Worm (Caenorhabditis elegans) whole organism, L3 larva: ENCODE data around the gene cyp-31A5.
A peak's percentile ranks its signal among the peaks of the same experiment; 100 is the strongest.

Experiments used
- R02D3.7 ChIP-seq: fragments of 150-350 bp; optimal IDR thresholded peaks from 2 replicates; lab custom pipeline; 2014; ENCODE audit warnings: missing biosample characterization, missing genetic modification characterization
- ZK546.5 ChIP-seq: sonication (generic microtip); optimal IDR thresholded peaks from 2 replicates; lab custom pipeline; 2017; ENCODE audit warnings: missing biosample characterization, missing genetic modification characterization
- aly-2 ChIP-seq: fragments of 150-350 bp; optimal IDR thresholded peaks from 2 replicates; lab custom pipeline; 2014; ENCODE audit warnings: missing biosample characterization, missing genetic modification characterization
- ama-1 ChIP-seq: fragments of 150-350 bp; optimal IDR thresholded peaks from 2 replicates; lab custom pipeline; 2018
- ceh-16 ChIP-seq: sonication (generic microtip); optimal IDR thresholded peaks from 2 replicates; lab custom pipeline; 2017; ENCODE audit warnings: missing biosample characterization, missing genetic modification characterization
- ceh-28 ChIP-seq: fragments of 150-350 bp; optimal IDR thresholded peaks from 2 replicates; lab custom pipeline; 2014; ENCODE audit warnings: missing biosample characterization, missing genetic modification reagents, missing genetic modification characterization
- ceh-82 ChIP-seq: fragments of 150-350 bp; optimal IDR thresholded peaks from 2 replicates; lab custom pipeline; 2014; ENCODE audit warnings: missing biosample characterization, missing genetic modification characterization
- daf-12 ChIP-seq: fragments of 150-350 bp; optimal IDR thresholded peaks from 2 replicates; lab custom pipeline; 2014; ENCODE audit warnings: missing biosample characterization, missing genetic modification reagents, missing genetic modification characterization
- egl-27 ChIP-seq: sonication (generic microtip); optimal IDR thresholded peaks from 4 replicates; lab custom pipeline; 2017; ENCODE audit warnings: missing biosample characterization, missing genetic modification reagents, missing genetic modification characterization
- egl-5 ChIP-seq: fragments of 150-350 bp; optimal IDR thresholded peaks from 2 replicates; lab custom pipeline; 2017; ENCODE audit warnings: missing biosample characterization, missing genetic modification reagents, missing genetic modification characterization, inconsistent platforms
- elt-1 ChIP-seq: fragments of 150-350 bp; optimal IDR thresholded peaks from 2 replicates; lab custom pipeline; 2014; ENCODE audit warnings: missing biosample characterization, missing genetic modification characterization
- elt-2 ChIP-seq: sonication (generic microtip); optimal IDR thresholded peaks from 2 replicates; lab custom pipeline; 2016; ENCODE audit warnings: missing genetic modification reagents, mild to moderate bottlenecking, missing genetic modification characterization, missing compliant biosample characterization
- elt-3 ChIP-seq, 3 experiments: fragments of 150-350 bp in 1 of 3; sonication (generic microtip) in 2 of 3; optimal IDR thresholded peaks; 2 replicates in 2 of 3; 4 replicates in 1 of 3; lab custom pipeline; 2014 to 2017; ENCODE audit warnings: missing biosample characterization in 3 of 3, missing genetic modification characterization in 3 of 3
- eor-1 ChIP-seq, 2 experiments: fragments of 150-350 bp; optimal IDR thresholded peaks; 2 replicates each; lab custom pipeline; 2014 to 2018; ENCODE audit warnings: missing biosample characterization in 2 of 2, missing genetic modification characterization in 2 of 2
- fkh-2 ChIP-seq: fragments of 150-350 bp; optimal IDR thresholded peaks from 2 replicates; lab custom pipeline; 2014; ENCODE audit warnings: missing biosample characterization, missing genetic modification reagents, missing genetic modification characterization
- fos-1 ChIP-seq: fragments of 150-350 bp; optimal IDR thresholded peaks from 2 replicates; lab custom pipeline; 2014; ENCODE audit warnings: missing biosample characterization, missing genetic modification characterization
- hmg-11 ChIP-seq: sonication (generic microtip); optimal IDR thresholded peaks from 2 replicates; lab custom pipeline; 2016; ENCODE audit warnings: missing genetic modification characterization, missing compliant biosample characterization
- jun-1 ChIP-seq: fragments of 150-350 bp; optimal IDR thresholded peaks from 2 replicates; lab custom pipeline; 2014; ENCODE audit warnings: missing biosample characterization, missing genetic modification reagents, missing genetic modification characterization
- lin-15B ChIP-seq: fragments of 150-350 bp; optimal IDR thresholded peaks from 2 replicates; lab custom pipeline; 2014; ENCODE audit warnings: missing biosample characterization, missing genetic modification characterization
- lin-39 ChIP-seq: fragments of 150-350 bp; optimal IDR thresholded peaks from 2 replicates; lab custom pipeline; 2018; ENCODE audit warnings: missing biosample characterization, missing genetic modification reagents, missing genetic modification characterization
- lsy-12 ChIP-seq: sonication (generic microtip); optimal IDR thresholded peaks from 2 replicates; lab custom pipeline; 2016; ENCODE audit warnings: mild to moderate bottlenecking, missing genetic modification characterization, missing compliant biosample characterization
- mdl-1 ChIP-seq: fragments of 150-350 bp; optimal IDR thresholded peaks from 2 replicates; lab custom pipeline; 2014; ENCODE audit warnings: missing biosample characterization, missing genetic modification characterization
- mml-1 ChIP-seq: fragments of 150-350 bp; sonication (generic microtip); optimal IDR thresholded peaks from 3 replicates; lab custom pipeline; 2014; ENCODE audit warnings: missing biosample characterization, missing genetic modification characterization
- nfya-1 ChIP-seq: sonication (generic microtip); optimal IDR thresholded peaks from 2 replicates; lab custom pipeline; 2017; ENCODE audit warnings: missing genetic modification characterization, mild to moderate bottlenecking, missing compliant biosample characterization, antibody characterized with exemption, moderate library complexity; ENCODE audit not compliant: insufficient read depth
- nhr-11 ChIP-seq: fragments of 150-350 bp; optimal IDR thresholded peaks from 2 replicates; lab custom pipeline; 2014; ENCODE audit warnings: missing biosample characterization, missing genetic modification characterization
- nhr-12 ChIP-seq: fragments of 150-350 bp; optimal IDR thresholded peaks from 2 replicates; lab custom pipeline; 2014; ENCODE audit warnings: missing biosample characterization, missing genetic modification characterization
- nhr-23 ChIP-seq: fragments of 150-350 bp; optimal IDR thresholded peaks from 2 replicates; lab custom pipeline; 2014; ENCODE audit warnings: missing biosample characterization, missing genetic modification reagents, missing genetic modification characterization
- nhr-237 ChIP-seq: fragments of 150-350 bp; optimal IDR thresholded peaks from 2 replicates; lab custom pipeline; 2014; ENCODE audit warnings: missing biosample characterization, missing genetic modification characterization
- nhr-25 ChIP-seq: sonication (generic microtip); optimal IDR thresholded peaks from 2 replicates; lab custom pipeline; 2017; ENCODE audit warnings: missing biosample characterization, missing genetic modification characterization
- nhr-28 ChIP-seq: fragments of 150-350 bp; optimal IDR thresholded peaks from 2 replicates; lab custom pipeline; 2014; ENCODE audit warnings: missing biosample characterization, missing genetic modification characterization
- nhr-43 ChIP-seq: sonication (generic microtip); optimal IDR thresholded peaks from 2 replicates; lab custom pipeline; 2016; ENCODE audit warnings: mild to moderate bottlenecking, missing genetic modification characterization, missing compliant biosample characterization; ENCODE audit not compliant: poor library complexity, severe bottlenecking
- nhr-67 ChIP-seq: fragments of 150-350 bp; optimal IDR thresholded peaks from 2 replicates; lab custom pipeline; 2014; ENCODE audit warnings: missing biosample characterization, missing genetic modification characterization
- nhr-76 ChIP-seq: fragments of 150-350 bp; sonication (generic microtip); optimal IDR thresholded peaks from 5 replicates; lab custom pipeline; 2014; ENCODE audit warnings: missing biosample characterization, missing genetic modification characterization
- nhr-77 ChIP-seq: fragments of 150-350 bp; optimal IDR thresholded peaks from 2 replicates; lab custom pipeline; 2014; ENCODE audit warnings: missing biosample characterization, missing genetic modification characterization
- pqm-1 ChIP-seq: fragments of 150-350 bp; optimal IDR thresholded peaks from 2 replicates; lab custom pipeline; 2017; ENCODE audit warnings: missing biosample characterization, missing genetic modification characterization, inconsistent platforms
- sea-2 ChIP-seq: fragments of 150-350 bp; sonication (generic microtip); optimal IDR thresholded peaks from 4 replicates; lab custom pipeline; 2014; ENCODE audit warnings: missing biosample characterization, missing genetic modification reagents, missing genetic modification characterization
- skn-1 ChIP-seq: fragments of 150-350 bp; optimal IDR thresholded peaks from 2 replicates; lab custom pipeline; 2014; ENCODE audit warnings: missing biosample characterization, missing genetic modification characterization
- snpc-4 ChIP-seq: fragments of 150-350 bp; optimal IDR thresholded peaks from 2 replicates; lab custom pipeline; 2014; ENCODE audit warnings: missing biosample characterization, missing genetic modification characterization
- tbx-2 ChIP-seq: sonication (generic microtip); optimal IDR thresholded peaks from 2 replicates; lab custom pipeline; 2016; ENCODE audit warnings: mild to moderate bottlenecking, missing genetic modification characterization, missing compliant biosample characterization
- unc-39 ChIP-seq: sonication (generic microtip); optimal IDR thresholded peaks from 4 replicates; lab custom pipeline; 2017; ENCODE audit warnings: missing biosample characterization, missing genetic modification characterization
- unc-62 ChIP-seq: fragments of 150-350 bp; sonication (generic microtip); optimal IDR thresholded peaks from 4 replicates; lab custom pipeline; 2014; ENCODE audit warnings: missing biosample characterization, missing genetic modification reagents, missing genetic modification characterization
- zag-1 ChIP-seq: fragments of 150-350 bp; optimal IDR thresholded peaks from 2 replicates; lab custom pipeline; 2014; ENCODE audit warnings: missing biosample characterization, missing genetic modification characterization
- ztf-11 ChIP-seq: fragments of 150-350 bp; optimal IDR thresholded peaks from 2 replicates; lab custom pipeline; 2014; ENCODE audit warnings: missing biosample characterization, missing genetic modification characterization
- ztf-4 ChIP-seq: fragments of 150-350 bp; optimal IDR thresholded peaks from 2 replicates; lab custom pipeline; 2014; ENCODE audit warnings: missing biosample characterization, missing genetic modification characterization

Gene cyp-31A5

DNA sequence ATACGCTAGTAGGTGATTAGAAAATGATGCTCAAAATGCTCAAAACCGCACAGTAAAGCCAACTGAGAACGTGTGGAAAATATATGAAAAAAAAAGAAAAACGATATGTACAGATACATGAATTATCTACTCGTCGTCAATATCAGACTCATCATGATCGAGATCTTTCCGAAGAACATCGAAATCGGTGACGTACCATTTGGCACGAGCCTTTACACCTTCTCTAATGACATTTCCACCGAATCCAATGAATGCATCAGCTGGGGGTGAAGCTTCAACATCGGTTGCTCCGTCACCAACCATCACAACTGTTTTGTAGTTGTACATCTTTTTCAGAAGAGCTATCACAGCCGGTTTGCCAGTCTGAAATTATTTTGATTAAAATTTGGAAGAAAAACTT, 11.9 kb upstream of the cyp-31A5 start:
- TF ChIP-seq ceh-82 (tag; lab: Kevin White, UChicago) (no peak), nhr-43 (tag; lab: Kevin White, UChicago) (peak; percentile 36), nhr-77 (tag; lab: Kevin White, UChicago) (no peak), lin-39 (no peak), sea-2 (GFP tag; lab: Kevin White, UChicago) (no peak), nhr-11 (tag; lab: Kevin White, UChicago) (no peak), hmg-11 (tag; lab: Kevin White, UChicago) (no peak)

DNA sequence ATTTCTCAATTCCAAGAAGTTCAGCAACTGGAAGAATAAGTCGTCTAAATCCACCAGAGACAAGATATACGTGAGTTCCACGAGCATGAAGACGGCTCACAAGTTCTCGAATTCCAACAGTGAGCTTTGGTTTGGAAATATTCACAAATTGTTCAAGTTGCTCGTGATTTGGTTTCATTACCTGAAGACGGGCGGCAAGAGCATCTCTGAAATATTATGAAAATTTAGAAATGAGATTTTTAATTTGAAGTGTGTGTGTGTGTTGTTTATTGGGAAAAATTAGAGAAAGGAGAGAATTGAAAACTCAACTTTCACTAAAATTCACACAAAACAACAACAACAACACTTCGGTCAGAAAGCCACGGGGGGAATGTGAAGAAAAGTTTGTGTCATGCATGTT, 10.3 kb upstream of the cyp-31A5 start:
- no peak for TF ChIP-seq egl-27 (tag; lab: Kevin White, UChicago)
- TF ChIP-seq nhr-67 (tag; lab: Kevin White, UChicago), result no peak
- TF ChIP-seq nhr-77 (tag; lab: Kevin White, UChicago), result no peak
- no peak for TF ChIP-seq aly-2 (tag; lab: Kevin White, UChicago)
- no peak for TF ChIP-seq mml-1 (tag; lab: Kevin White, UChicago)
- no peak for TF ChIP-seq ztf-11 (tag; lab: Kevin White, UChicago)
- TF ChIP-seq daf-12 (tag; lab: Kevin White, UChicago), result no peak
- TF ChIP-seq ama-1, result no peak
- no peak for TF ChIP-seq unc-39 (tag; lab: Kevin White, UChicago)

DNA sequence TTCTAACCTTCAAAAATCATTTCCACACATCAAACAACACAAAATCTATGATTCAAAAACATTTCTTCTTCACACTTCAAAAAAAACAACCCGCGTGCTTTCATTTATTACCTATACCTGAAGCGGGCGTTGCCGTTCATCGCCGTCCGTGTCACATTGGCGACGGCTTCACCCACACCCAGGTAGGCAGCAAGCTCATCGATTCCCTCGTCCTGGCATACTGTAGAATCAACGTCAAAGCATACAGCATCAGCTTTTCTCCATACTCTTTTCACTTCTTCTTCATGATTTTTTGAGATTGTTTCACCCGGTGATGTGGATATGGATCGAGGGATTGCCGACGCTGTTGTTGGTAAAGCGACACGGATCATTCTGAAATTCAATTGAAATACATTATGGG, 8.9 kb upstream of the cyp-31A5 start:
- TF ChIP-seq nhr-43 (tag; lab: Kevin White, UChicago) (peak; percentile 10), ama-1 (peak; percentile 72), nhr-237 (tag; lab: Kevin White, UChicago) (no peak), lin-15B (tag; lab: Kevin White, UChicago) (no peak), lsy-12 (no peak), nhr-28 (tag; lab: Kevin White, UChicago) (no peak), ceh-28 (tag; lab: Kevin White, UChicago) (no peak), daf-12 (tag; lab: Kevin White, UChicago) (no peak), nfya-1 (tag; lab: Kevin White, UChicago) (no peak), snpc-4 (tag; lab: Kevin White, UChicago) (no peak), hmg-11 (tag; lab: Kevin White, UChicago) (no peak)
- TF ChIP-seq, all 47 proteins: peak for 2

- TF ChIP-seq egl-27 (tag; lab: Kevin White, UChicago), result no peak
- TF ChIP-seq unc-39 (tag; lab: Kevin White, UChicago), result no peak
- TF ChIP-seq hmg-11 (tag; lab: Kevin White, UChicago), result no peak
- TF ChIP-seq eor-1 (tag; optimal IDR thresholded peaks at IDR 0.05; lab: Kevin White, UChicago), result no peak
- TF ChIP-seq pqm-1 (tag; lab: Kevin White, UChicago), result peak; percentile 92
- TF ChIP-seq R02D3.7 (tag; lab: Kevin White, UChicago), result no peak
- no peak for TF ChIP-seq ZK546.5 (tag; lab: Kevin White, UChicago)
- no peak for TF ChIP-seq mdl-1 (tag; lab: Kevin White, UChicago)
- no peak for TF ChIP-seq daf-12 (tag; lab: Kevin White, UChicago)
- TF ChIP-seq egl-5 (tag; lab: Kevin White, UChicago), result no peak
- peak; percentile 47 for TF ChIP-seq lsy-12
- TF ChIP-seq ama-1, result no peak
- peak; percentile 7 for TF ChIP-seq nhr-43 (tag; lab: Kevin White, UChicago)
- TF ChIP-seq jun-1, result peak; percentile 26
- TF ChIP-seq fos-1, result no peak
- TF ChIP-seq snpc-4 (tag; lab: Kevin White, UChicago), result no peak
- no peak for TF ChIP-seq fkh-2 (tag; lab: Kevin White, UChicago)
- no peak for TF ChIP-seq lin-39
- no peak for TF ChIP-seq ceh-28 (tag; lab: Kevin White, UChicago)
- no peak for TF ChIP-seq sea-2 (GFP tag; lab: Kevin White, UChicago)
- peak in 1 of 3 experiments; percentile 7 for TF ChIP-seq elt-3 (tag; optimal IDR thresholded peaks at IDR 0.05; lab: Kevin White, UChicago)
- no peak for TF ChIP-seq nhr-76 (tag; lab: Kevin White, UChicago)
- no peak for TF ChIP-seq tbx-2 (tag; lab: Kevin White, UChicago)
- TF ChIP-seq unc-62 (GFP tag; lab: Kevin White, UChicago), result no peak
- TF ChIP-seq nhr-25 (tag; lab: Kevin White, UChicago), result peak; percentile 54
- no peak for TF ChIP-seq lin-15B (tag; lab: Kevin White, UChicago)
- TF ChIP-seq mml-1 (tag; lab: Kevin White, UChicago), result no peak
- peak; percentile 7 for TF ChIP-seq nhr-77 (tag; lab: Kevin White, UChicago)
- no peak for TF ChIP-seq nhr-12 (tag; lab: Kevin White, UChicago)
- no peak for TF ChIP-seq ceh-16 (tag; lab: Kevin White, UChicago)
- TF ChIP-seq nhr-11 (tag; lab: Kevin White, UChicago), result no peak
- no peak for TF ChIP-seq elt-1 (tag; lab: Kevin White, UChicago)
- TF ChIP-seq nhr-28 (tag; lab: Kevin White, UChicago), result peak; percentile 17
- no peak for TF ChIP-seq nhr-67 (tag; lab: Kevin White, UChicago)
- TF ChIP-seq nhr-23, result peak; percentile 87
- TF ChIP-seq skn-1 (tag; lab: Kevin White, UChicago), result peak; percentile 61
- TF ChIP-seq elt-2 (tag; lab: Kevin White, UChicago), result peak; percentile 90
- no peak for TF ChIP-seq ztf-11 (tag; lab: Kevin White, UChicago)
- no peak for TF ChIP-seq zag-1
- no peak for TF ChIP-seq nhr-237 (tag; lab: Kevin White, UChicago)
- peak; percentile 7 for TF ChIP-seq ztf-4 (tag; lab: Kevin White, UChicago)
Observed at ce11 chrIV:13393246-13393716, 7.8 kb upstream of the cyp-31A5 start.
